Fruit fly (Drosophila melanogaster): Measurements from ENCODE around the gene CG10616.

CG10616 gene

dm6 chr3L:12442593-12442992 lies 28.9 kb upstream of the CG10616 start (continued):
- no peak for TF ChIP-seq sim (GFP tag; IDR thresholded peaks at IDR 0.05)
- TF ChIP-seq CG10267 (tag; optimal IDR thresholded peaks at IDR 0.05), result peak; percentile 13
- TF ChIP-seq CG33557 (GFP tag; optimal IDR thresholded peaks at IDR 0.05), result peak; percentile 31
- no peak for TF ChIP-seq CG9817 (tag; optimal IDR thresholded peaks at IDR 0.05)
- peak; percentile 12 for TF ChIP-seq CG8924 (tag; optimal IDR thresholded peaks at IDR 0.05)
- no peak for TF ChIP-seq repo (GFP tag; optimal IDR thresholded peaks at IDR 0.05)
- no peak for TF ChIP-seq zen (tag; optimal IDR thresholded peaks at IDR 0.05)

dm6 chr3L:12444040-12444439 lies 27.5 kb upstream of the CG10616 start:
- peak; percentile 25 for TF ChIP-seq CG4424 (GFP tag; optimal IDR thresholded peaks at IDR 0.05)
- TF ChIP-seq az2 (GFP tag; optimal IDR thresholded peaks at IDR 0.05), result no peak
- no peak for TF ChIP-seq CG12744 (GFP tag; optimal IDR thresholded peaks at IDR 0.05)
- TF ChIP-seq CG9797 (GFP tag; optimal IDR thresholded peaks at IDR 0.05), result no peak
- TF ChIP-seq trem (tag; optimal IDR thresholded peaks at IDR 0.05), result no peak
- no peak for TF ChIP-seq ken (GFP tag; IDR thresholded peaks at IDR 0.05)
- no peak for TF ChIP-seq Gug (GFP tag; IDR thresholded peaks at IDR 0.05)
- peak; percentile 67 for TF ChIP-seq CG15696 (tag; optimal IDR thresholded peaks at IDR 0.05)
- TF ChIP-seq CG6272 (GFP tag; IDR thresholded peaks at IDR 0.05), result no peak
- TF ChIP-seq CG4820 (GFP tag; optimal IDR thresholded peaks at IDR 0.05), result peak; percentile 14
- TF ChIP-seq CG2712 (tag; optimal IDR thresholded peaks at IDR 0.05), result peak; percentile 69
- no peak for TF ChIP-seq CG16779 (GFP tag; IDR thresholded peaks at IDR 0.05)
- peak; percentile 33 for TF ChIP-seq CG17829 (tag; optimal IDR thresholded peaks at IDR 0.05)
- TF ChIP-seq CG14014 (GFP tag; IDR thresholded peaks at IDR 0.05), result no peak
- TF ChIP-seq CoRest (tag; optimal IDR thresholded peaks at IDR 0.05), result peak; percentile 5
- TF ChIP-seq Opbp (GFP tag; IDR thresholded peaks at IDR 0.05; ENCODE audit: partially characterized antibody), result no peak
- peak; percentile 37 for TF ChIP-seq gem (tag; optimal IDR thresholded peaks at IDR 0.05)
- TF ChIP-seq CG18262 (tag; optimal IDR thresholded peaks at IDR 0.05), result peak; percentile 62
- TF ChIP-seq btn (GFP tag; optimal IDR thresholded peaks at IDR 0.05), result no peak
- TF ChIP-seq CG43689 (GFP tag; IDR thresholded peaks at IDR 0.05), result no peak
- TF ChIP-seq fu2 (GFP tag; optimal IDR thresholded peaks at IDR 0.05), result no peak
- TF ChIP-seq tin (GFP tag; optimal IDR thresholded peaks at IDR 0.05), result no peak
- TF ChIP-seq ac (GFP tag; optimal IDR thresholded peaks at IDR 0.05), result no peak
- TF ChIP-seq GATAe (GFP tag; conservative IDR thresholded peaks at IDR 0.05), result no peak
- TF ChIP-seq Lhr (GFP tag; optimal IDR thresholded peaks at IDR 0.05), result no peak
- no peak for TF ChIP-seq CG5180 (GFP tag; optimal IDR thresholded peaks at IDR 0.05)
- TF ChIP-seq CG15479 (GFP tag; optimal IDR thresholded peaks at IDR 0.05), result peak; percentile 13
- TF ChIP-seq CG9215 (GFP tag; IDR thresholded peaks at IDR 0.05), result no peak
- TF ChIP-seq pita (GFP tag; optimal IDR thresholded peaks at IDR 0.05), result no peak
- no peak for TF ChIP-seq Dek (tag; optimal IDR thresholded peaks at IDR 0.05)
- no peak for TF ChIP-seq vfl (GFP tag; optimal IDR thresholded peaks at IDR 0.05)
- TF ChIP-seq CG10979 (tag; optimal IDR thresholded peaks at IDR 0.05), result peak; percentile 83
- no peak for TF ChIP-seq Vsx1 (GFP tag; optimal IDR thresholded peaks at IDR 0.05)
- TF ChIP-seq CG1832 (GFP tag; optimal IDR thresholded peaks at IDR 0.05), result no peak
- no peak for TF ChIP-seq CG8388 (GFP tag; optimal IDR thresholded peaks at IDR 0.05)
- no peak for TF ChIP-seq Med (GFP tag)
- TF ChIP-seq CG10209 (GFP tag; optimal IDR thresholded peaks at IDR 0.05), result peak; percentile 6
- no peak for TF ChIP-seq BEAF-32 (GFP tag; optimal IDR thresholded peaks at IDR 0.05)
- no peak for TF ChIP-seq sd (tag; optimal IDR thresholded peaks at IDR 0.05)
- TF ChIP-seq ewg (GFP tag; optimal IDR thresholded peaks at IDR 0.05), result no peak
- TF ChIP-seq Max (GFP tag; optimal IDR thresholded peaks at IDR 0.05), result peak; percentile 19
- no peak for TF ChIP-seq Fer3 (tag; optimal IDR thresholded peaks at IDR 0.05)
- no peak for TF ChIP-seq CG33213 (GFP tag; optimal IDR thresholded peaks at IDR 0.05)
